Worm (Caenorhabditis elegans): Measurements from ENCODE around the gene C16C8.21.
A peak's percentile ranks its signal among the peaks of the same experiment; 100 is the strongest.
"Not testable (repeated sequence)": the region's sequence is repeated elsewhere in the genome, so short reads cannot be mapped to it uniquely, and the experiment has no call there.

C16C8.21 gene

ce11 chrII:3449514-3449913, 1.5 kb downstream of the C16C8.21 start, which contains the start of gene C16C8.14:
C16C8.14 (plus strand) TSS chrII:3449814.
- TF ChIP-seq Y53G8AR.9 (GFP tag; conservative IDR thresholded peaks at IDR 0.05); unc-62 (GFP tag; optimal IDR thresholded peaks at IDR 0.05); hrde-1 (tag; optimal IDR thresholded peaks at IDR 0.05; ENCODE audit: borderline replicate concordance): not testable (repeated sequence)

- TF ChIP-seq D2030.7 (GFP tag; IDR thresholded peaks at IDR 0.05) (peak; percentile 18; the same call in 1 of the 2 replicates), lsl-1 (GFP tag; optimal IDR thresholded peaks at IDR 0.05) (peak; percentile 72), Y53F4B.3 (GFP tag; IDR thresholded peaks at IDR 0.05) (no peak), attf-5 (GFP tag; optimal IDR thresholded peaks at IDR 0.05) (no peak)
These were observed 4.4 kb downstream of the C16C8.21 start, which contains the start of gene C16C8.12 for ce11 chrII:3452421-3452820. C16C8.12 (plus strand) TSS chrII:3452721.

- TF ChIP-seq F33H1.4 (GFP tag; IDR thresholded peaks at IDR 0.05) = 0 out of 2 replicates have a peak, but pooled peaks have one; percentile 25
- TF ChIP-seq let-526 (GFP tag; IDR thresholded peaks at IDR 0.05) = no peak
- peak; percentile 80 for TF ChIP-seq lsl-1 (GFP tag; optimal IDR thresholded peaks at IDR 0.05)
- TF ChIP-seq athp-1 (tag; optimal IDR thresholded peaks at IDR 0.05) = peak; percentile 20
- TF ChIP-seq madf-6 (GFP tag; IDR thresholded peaks at IDR 0.05) = peak; percentile 51; the same call in 1 of the 2 replicates
- peak; percentile 7 for TF ChIP-seq xnd-1 (tag; optimal IDR thresholded peaks at IDR 0.05)
- TF ChIP-seq attf-3 (GFP tag; conservative IDR thresholded peaks at IDR 0.05) = no peak
These were observed 5.5 kb downstream of the C16C8.21 start, which contains the start of gene C16C8.11 for ce11 chrII:3453521-3453920. C16C8.11 (plus strand) TSS chrII:3453708.

ce11 chrII:3458209-3458608, 10.2 kb downstream of the C16C8.21 start, which contains the start of the genes C16C8.26 and C16C8.19:
C16C8.26 (minus strand) TSS chrII:3458309.
C16C8.19 (plus strand) TSS chrII:3458487.
- TF ChIP-seq lsl-1 (GFP tag; optimal IDR thresholded peaks at IDR 0.05) (no peak), snpc-4 (GFP tag; optimal IDR thresholded peaks at IDR 0.05) (no peak), snpc-4 (tag; optimal IDR thresholded peaks at IDR 0.05) (no peak), madf-3 (GFP tag; IDR thresholded peaks at IDR 0.05) (no peak), cebp-2 (GFP tag; IDR thresholded peaks at IDR 0.05) (no peak), K12H6.12 (tag; optimal IDR thresholded peaks at IDR 0.05) (no peak), Y67H2A.10 (GFP tag; conservative IDR thresholded peaks at IDR 0.05) (no peak)

- TF ChIP-seq F39B2.1 (GFP tag; IDR thresholded peaks at IDR 0.05) = no peak
- no peak for TF ChIP-seq C06A6.2 (GFP tag; conservative IDR thresholded peaks at IDR 0.05)
- TF ChIP-seq T26A5.8 (tag; optimal IDR thresholded peaks at IDR 0.05) = no peak
- no peak for TF ChIP-seq atf-7 (tag; optimal IDR thresholded peaks at IDR 0.05)
- TF ChIP-seq ccch-3 (GFP tag; optimal IDR thresholded peaks at IDR 0.05) = no peak
- no peak for TF ChIP-seq ceh-100 (GFP tag; IDR thresholded peaks at IDR 0.05)
- TF ChIP-seq T07F8.4 (tag; optimal IDR thresholded peaks at IDR 0.05) = no peak
- TF ChIP-seq F57A8.1 (GFP tag; optimal IDR thresholded peaks at IDR 0.05) = no peak
- TF ChIP-seq mcd-1 (GFP tag; IDR thresholded peaks at IDR 0.05) = no peak
- TF ChIP-seq nhr-80 (tag; optimal IDR thresholded peaks at IDR 0.05) = no peak
- TF ChIP-seq egrh-3 (GFP tag; IDR thresholded peaks at IDR 0.05) = no peak
- TF ChIP-seq bed-1 (GFP tag; IDR thresholded peaks at IDR 0.05) = no peak
- no peak for TF ChIP-seq nhr-120 (GFP tag; IDR thresholded peaks at IDR 0.05)
- no peak for TF ChIP-seq F37B4.10 (GFP tag; IDR thresholded peaks at IDR 0.05)
- no peak for TF ChIP-seq lin-54 (GFP tag; optimal IDR thresholded peaks at IDR 0.05)
These were observed 11.2 kb downstream of the C16C8.21 start for ce11 chrII:3459199-3459598.
